Fruit fly (Drosophila melanogaster): ENCODE measurements around the gene Pka-C3.

Gene Pka-C3

DNA sequence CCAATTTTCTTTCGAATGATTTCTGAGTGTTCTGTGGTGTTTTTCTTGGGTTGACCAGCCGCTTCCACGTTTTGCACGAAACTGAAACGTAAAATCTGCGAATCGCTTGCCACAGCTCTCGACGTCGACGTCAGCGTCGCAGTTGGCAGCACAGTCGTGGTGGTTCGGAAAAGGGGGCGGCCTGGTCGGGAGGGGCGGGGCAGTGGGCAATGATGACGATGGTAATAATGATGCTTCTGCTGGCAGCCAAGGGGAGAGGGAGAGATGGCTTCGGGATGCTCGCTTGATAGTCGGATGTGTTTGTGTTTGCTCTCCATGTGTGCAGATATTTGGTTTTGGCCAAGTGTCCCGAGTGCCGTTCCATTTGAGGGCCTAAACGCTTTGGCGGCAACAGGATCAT lies 1.7 kb downstream of the Pka-C3 start:
- TF ChIP-seq CG1620 (GFP tag; optimal IDR thresholded peaks at IDR 0.05) (no peak), CG33017 (tag; optimal IDR thresholded peaks at IDR 0.05) (no peak), Mnt (GFP tag; optimal IDR thresholded peaks at IDR 0.05) (no peak), CG5204 (GFP tag; optimal IDR thresholded peaks at IDR 0.05) (no peak), Clk (GFP tag; optimal IDR thresholded peaks at IDR 0.05) (no peak), ovo (GFP tag; optimal IDR thresholded peaks at IDR 0.05) (no peak), kay (GFP tag; ENCODE audit: borderline replicate concordance) (no peak), CG12768 (GFP tag; optimal IDR thresholded peaks at IDR 0.05) (no peak), CG7101 (tag; optimal IDR thresholded peaks at IDR 0.05) (no peak), CG14711 (tag; optimal IDR thresholded peaks at IDR 0.05) (no peak), toe (GFP tag; optimal IDR thresholded peaks at IDR 0.05) (no peak), bab1 (GFP tag; optimal IDR thresholded peaks at IDR 0.05) (no peak), CG7045 (GFP tag; optimal IDR thresholded peaks at IDR 0.05) (no peak)

DNA sequence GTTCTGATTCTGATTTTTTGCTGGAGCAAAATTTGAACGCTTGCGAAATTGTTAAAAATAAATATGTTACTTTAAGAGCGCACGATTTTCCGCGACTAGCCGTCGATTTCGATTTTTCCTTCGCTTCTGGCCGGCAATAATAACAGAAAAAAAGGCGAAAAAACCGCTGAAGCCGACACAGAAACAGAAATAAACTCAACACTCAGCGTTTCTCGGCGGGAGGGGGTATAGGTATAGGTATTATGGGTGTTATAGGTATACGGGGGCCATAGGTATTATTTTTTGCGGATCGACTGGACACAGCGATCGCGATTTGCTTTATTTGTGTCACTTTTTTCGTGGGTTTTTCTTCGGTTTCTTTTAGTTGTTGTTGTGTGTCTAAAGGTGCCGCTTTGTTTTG lies 2.3 kb downstream of the Pka-C3 start:
- TF ChIP-seq CG14711 (tag; optimal IDR thresholded peaks at IDR 0.05) (no peak), tj (GFP tag; optimal IDR thresholded peaks at IDR 0.05) (peak; percentile 93)

DNA sequence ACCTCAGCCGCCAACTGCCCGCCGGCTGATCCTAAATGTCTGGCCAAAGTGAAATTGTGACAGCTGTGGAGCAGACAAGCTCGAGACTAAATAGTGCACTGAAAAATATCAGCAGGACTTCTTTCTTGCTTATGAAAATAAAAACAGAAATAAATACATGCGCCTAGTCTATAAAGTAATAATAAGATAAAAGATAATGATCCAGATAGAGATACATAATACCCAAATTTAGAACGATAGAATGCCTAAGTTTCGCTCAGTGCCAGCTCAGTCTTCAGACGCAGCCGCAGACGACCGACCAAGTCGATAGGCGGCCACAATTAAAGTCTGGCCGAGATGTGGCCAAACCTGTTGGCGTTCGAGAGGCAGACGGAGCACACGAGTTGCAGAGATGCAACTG lies 13.8 kb downstream of the Pka-C3 start:
- TF ChIP-seq cic (GFP tag; optimal IDR thresholded peaks at IDR 0.05) (no peak), pad (GFP tag; optimal IDR thresholded peaks at IDR 0.05) (no peak), CG7101 (tag; optimal IDR thresholded peaks at IDR 0.05) (no peak), Crg-1 (GFP tag; optimal IDR thresholded peaks at IDR 0.05) (no peak)

DNA sequence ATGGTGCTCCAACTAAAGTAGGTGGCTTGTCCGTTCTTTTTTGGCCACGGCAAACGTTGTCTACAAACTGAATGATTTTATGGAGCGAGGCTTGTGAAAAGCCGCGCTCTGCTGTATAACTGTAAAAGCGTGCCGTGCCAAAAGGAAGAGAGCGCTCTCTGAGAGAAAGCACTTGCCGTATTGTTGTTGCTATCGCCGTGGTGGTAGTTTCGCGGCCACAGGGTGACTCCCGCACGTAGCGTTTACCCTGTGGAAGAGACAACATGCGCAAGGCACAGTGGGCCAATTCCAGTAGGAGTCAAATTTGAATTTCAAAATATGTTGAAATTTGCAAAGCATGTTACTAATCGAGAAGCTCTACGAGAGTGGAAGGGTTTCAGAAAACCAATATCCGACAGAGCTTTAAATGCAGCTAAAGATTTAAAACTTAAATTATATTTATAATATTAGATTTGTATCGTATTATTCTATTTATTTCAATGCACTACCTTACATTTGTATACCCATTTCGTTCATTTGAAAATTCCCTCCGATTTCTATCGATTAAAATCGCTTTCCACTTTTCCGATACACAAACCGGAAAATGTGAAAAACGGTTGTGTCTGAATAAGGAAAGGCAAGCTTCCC lies 29.7 kb downstream of the Pka-C3 start, which contains the start of gene sff:
Gene sff, minus strand, starts transcription at position 51 of the 627 bp plus-strand sequence.
- TF ChIP-seq CG33017 (tag; optimal IDR thresholded peaks at IDR 0.05), result peak; percentile 64
- peak; percentile 61 for TF ChIP-seq toe (GFP tag; optimal IDR thresholded peaks at IDR 0.05)
- no peak for TF ChIP-seq cic (GFP tag; optimal IDR thresholded peaks at IDR 0.05)
- no peak for TF ChIP-seq Mnt (GFP tag; optimal IDR thresholded peaks at IDR 0.05)
- peak; percentile 64 for TF ChIP-seq Clk (GFP tag; optimal IDR thresholded peaks at IDR 0.05)
- peak; percentile 66 for TF ChIP-seq CG12768 (GFP tag; optimal IDR thresholded peaks at IDR 0.05)
- TF ChIP-seq Crg-1 (GFP tag; optimal IDR thresholded peaks at IDR 0.05), result peak; percentile 39
- peak; percentile 69 for TF ChIP-seq CG7101 (tag; optimal IDR thresholded peaks at IDR 0.05)
- TF ChIP-seq ovo (GFP tag; optimal IDR thresholded peaks at IDR 0.05), result peak; percentile 24
- TF ChIP-seq CG11617 (GFP tag; optimal IDR thresholded peaks at IDR 0.05), result peak; percentile 60
- TF ChIP-seq CG7045 (GFP tag; optimal IDR thresholded peaks at IDR 0.05), result peak; percentile 76
- peak; percentile 42 for TF ChIP-seq Hr96 (GFP tag; optimal IDR thresholded peaks at IDR 0.05)
- TF ChIP-seq cnc (optimal IDR thresholded peaks at IDR 0.05), result no peak
- TF ChIP-seq CG14711 (tag; optimal IDR thresholded peaks at IDR 0.05), result peak; percentile 61
- TF ChIP-seq tj (GFP tag; optimal IDR thresholded peaks at IDR 0.05), result no peak
- peak; percentile 54 for TF ChIP-seq kay (GFP tag; ENCODE audit: borderline replicate concordance)
- peak; percentile 39 for TF ChIP-seq pad (GFP tag; optimal IDR thresholded peaks at IDR 0.05)
- TF ChIP-seq CG5204 (GFP tag; optimal IDR thresholded peaks at IDR 0.05), result peak; percentile 47
- peak; percentile 75 for TF ChIP-seq bab1 (GFP tag; optimal IDR thresholded peaks at IDR 0.05)
- no peak for TF ChIP-seq CG1620 (GFP tag; optimal IDR thresholded peaks at IDR 0.05)

DNA sequence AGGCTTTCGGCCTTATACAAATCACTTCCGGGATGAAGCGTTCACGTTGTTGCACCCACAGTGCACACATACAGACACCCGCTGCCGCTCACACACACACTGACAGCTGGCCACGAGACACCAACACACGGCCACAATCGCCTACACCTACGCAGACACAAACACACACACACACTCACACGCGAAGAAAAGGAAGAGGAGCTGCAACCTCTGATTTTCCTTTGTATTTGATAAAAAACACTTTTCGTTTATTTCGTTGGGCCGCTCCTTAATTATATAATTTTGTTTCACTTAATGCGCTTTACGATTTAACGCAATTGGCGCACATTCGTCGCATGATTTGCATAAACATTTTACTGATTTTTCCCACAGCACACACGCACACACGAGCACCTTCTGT lies 30.3 kb downstream of the Pka-C3 start:
- TF ChIP-seq Clk (GFP tag; optimal IDR thresholded peaks at IDR 0.05) (no peak), cic (GFP tag; optimal IDR thresholded peaks at IDR 0.05) (no peak), CG14711 (tag; optimal IDR thresholded peaks at IDR 0.05) (no peak), cnc (optimal IDR thresholded peaks at IDR 0.05) (no peak), kay (GFP tag; ENCODE audit: borderline replicate concordance) (no peak), CG7101 (tag; optimal IDR thresholded peaks at IDR 0.05) (no peak), Hr96 (GFP tag; optimal IDR thresholded peaks at IDR 0.05) (no peak), pad (GFP tag; optimal IDR thresholded peaks at IDR 0.05) (no peak), CG5204 (GFP tag; optimal IDR thresholded peaks at IDR 0.05) (no peak), Crg-1 (GFP tag; optimal IDR thresholded peaks at IDR 0.05) (no peak), ovo (GFP tag; optimal IDR thresholded peaks at IDR 0.05) (no peak), CG7045 (GFP tag; optimal IDR thresholded peaks at IDR 0.05) (no peak), toe (GFP tag; optimal IDR thresholded peaks at IDR 0.05) (no peak), Mnt (GFP tag; optimal IDR thresholded peaks at IDR 0.05) (no peak), CG11617 (GFP tag; optimal IDR thresholded peaks at IDR 0.05) (no peak), tj (GFP tag; optimal IDR thresholded peaks at IDR 0.05) (no peak), bab1 (GFP tag; optimal IDR thresholded peaks at IDR 0.05) (no peak)

DNA sequence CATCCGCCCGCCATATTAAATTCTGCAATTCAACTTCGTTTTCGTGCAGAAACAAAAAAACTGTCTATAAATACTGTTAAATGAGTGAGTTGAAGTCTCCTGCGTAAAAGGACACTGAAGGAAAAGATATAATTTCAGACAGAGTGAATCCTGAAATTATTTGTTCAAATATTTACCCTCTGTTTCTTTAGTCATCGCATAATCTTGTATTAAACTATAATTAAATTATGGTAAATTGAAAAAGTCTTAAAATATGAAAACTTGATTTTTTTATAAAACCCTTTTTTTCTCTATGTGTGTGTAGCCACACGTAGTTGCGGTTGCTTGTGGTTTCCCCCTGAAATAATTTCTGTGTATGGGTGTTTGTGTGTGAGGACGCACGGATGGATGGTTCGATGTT lies 31.2 kb downstream of the Pka-C3 start:
- no peak for TF ChIP-seq ovo (GFP tag; optimal IDR thresholded peaks at IDR 0.05)
- no peak for TF ChIP-seq Clk (GFP tag; optimal IDR thresholded peaks at IDR 0.05)
- no peak for TF ChIP-seq Crg-1 (GFP tag; optimal IDR thresholded peaks at IDR 0.05)

DNA sequence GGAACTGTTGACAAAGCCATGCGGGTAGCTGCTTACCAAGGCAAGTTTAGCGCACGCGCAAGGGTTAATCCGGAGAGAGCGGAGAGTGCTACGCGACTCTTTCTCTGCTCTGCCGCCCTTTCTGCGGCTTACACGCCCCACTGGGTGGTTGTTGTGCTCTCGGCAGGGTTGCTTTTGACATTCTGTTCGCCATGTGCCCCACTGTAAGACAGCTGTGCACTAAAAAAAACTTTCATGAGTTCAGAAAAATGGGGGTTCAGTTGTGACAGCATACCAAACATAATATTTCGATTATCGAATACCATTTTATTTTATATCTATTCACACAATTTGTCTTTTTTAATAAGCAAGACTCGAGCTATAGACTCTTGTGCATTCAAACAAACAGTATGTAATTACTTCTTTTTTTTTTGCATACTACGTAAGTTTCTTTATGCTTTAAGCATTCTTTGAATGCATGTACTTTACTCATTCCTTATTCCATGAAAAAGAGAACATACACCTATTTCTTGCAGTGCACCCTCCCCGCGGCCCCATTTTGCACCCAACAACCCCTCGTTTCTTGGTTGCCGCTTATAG lies 33.5 kb downstream of the Pka-C3 start:
- no peak for TF ChIP-seq CG14711 (tag; optimal IDR thresholded peaks at IDR 0.05)
- TF ChIP-seq CG11617 (GFP tag; optimal IDR thresholded peaks at IDR 0.05), result peak; percentile 49
- no peak for TF ChIP-seq tj (GFP tag; optimal IDR thresholded peaks at IDR 0.05)
- TF ChIP-seq cic (GFP tag; optimal IDR thresholded peaks at IDR 0.05), result no peak
- no peak for TF ChIP-seq CG7101 (tag; optimal IDR thresholded peaks at IDR 0.05)
- TF ChIP-seq Hr96 (GFP tag; optimal IDR thresholded peaks at IDR 0.05), result peak; percentile 19
- TF ChIP-seq kay (GFP tag; ENCODE audit: borderline replicate concordance), result no peak
- peak; percentile 63 for TF ChIP-seq CG7045 (GFP tag; optimal IDR thresholded peaks at IDR 0.05)
- peak; percentile 53 for TF ChIP-seq toe (GFP tag; optimal IDR thresholded peaks at IDR 0.05)
- peak; percentile 7 for TF ChIP-seq Clk (GFP tag; optimal IDR thresholded peaks at IDR 0.05)
- no peak for TF ChIP-seq cnc (optimal IDR thresholded peaks at IDR 0.05)
- peak; percentile 66 for TF ChIP-seq CG12768 (GFP tag; optimal IDR thresholded peaks at IDR 0.05)
- TF ChIP-seq CG5204 (GFP tag; optimal IDR thresholded peaks at IDR 0.05), result peak; percentile 59
- no peak for TF ChIP-seq bab1 (GFP tag; optimal IDR thresholded peaks at IDR 0.05)
- TF ChIP-seq Crg-1 (GFP tag; optimal IDR thresholded peaks at IDR 0.05), result no peak
- no peak for TF ChIP-seq ovo (GFP tag; optimal IDR thresholded peaks at IDR 0.05)
- TF ChIP-seq Mnt (GFP tag; optimal IDR thresholded peaks at IDR 0.05), result no peak
- TF ChIP-seq CG1620 (GFP tag; optimal IDR thresholded peaks at IDR 0.05), result no peak
- peak; percentile 26 for TF ChIP-seq CG33017 (tag; optimal IDR thresholded peaks at IDR 0.05)
- peak; percentile 2 for TF ChIP-seq pad (GFP tag; optimal IDR thresholded peaks at IDR 0.05)

All from whole organism, adult.